Worm (Caenorhabditis elegans) whole organism, midembryonic: ENCODE data around the gene str-206.

ENCODE experiments used
- flt-1 ChIP-seq: fragments of 200-800 bp; sonication (Bioruptor generic); IDR thresholded peaks from 2 replicates; pipeline ENCODE4 v1.3.6; 2022; ENCODE audit warnings: missing genetic modification characterization, missing compliant biosample characterization
- tab-1 ChIP-seq: fragments of 200-800 bp; sonication (Bioruptor generic); IDR thresholded peaks from 2 replicates; pipeline ENCODE4 v1.3.6; 2022; ENCODE audit warnings: missing genetic modification characterization, missing compliant biosample characterization
- ztf-29 ChIP-seq: fragments of 200-800 bp; sonication (Bioruptor generic); IDR thresholded peaks from 2 replicates; pipeline ENCODE4 v1.3.6; 2022; ENCODE audit warnings: missing genetic modification reagents, missing genetic modification characterization, missing compliant biosample characterization

DNA sequence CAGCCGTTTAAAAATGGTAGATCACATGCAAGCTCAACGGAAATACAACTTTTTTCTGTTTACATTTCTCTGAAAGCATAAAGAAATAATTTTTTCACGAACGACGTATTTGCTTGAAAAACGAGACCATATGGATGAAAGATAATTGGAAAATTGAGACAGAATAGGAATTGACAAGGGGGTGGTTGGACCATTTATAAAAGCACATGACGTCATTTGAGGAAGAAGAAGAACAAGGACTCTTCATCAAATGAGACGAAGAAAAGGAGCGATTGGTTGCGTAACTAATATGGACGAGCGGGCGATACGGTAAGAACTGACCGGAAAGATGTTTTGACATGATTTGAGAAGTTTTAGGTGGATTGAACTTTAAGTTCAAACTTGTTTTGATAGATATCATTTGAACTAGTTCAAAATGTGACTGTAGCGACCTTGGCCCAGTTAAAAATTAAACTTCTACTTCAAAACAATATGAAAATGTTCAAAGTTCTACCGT, 10.5 kb downstream of the str-206 start:
- TF ChIP-seq flt-1 (GFP tag; lab: Robert Waterston, UW) (no peak), tab-1 (GFP tag; lab: Robert Waterston, UW) (no peak), ztf-29 (GFP tag; lab: Robert Waterston, UW) (no peak)
